Worm (Caenorhabditis elegans) whole organism, midembryonic: Measurements from ENCODE around the gene Y41C4A.6.

Experiments
- T22C8.4 ChIP-seq: fragments of 200-800 bp; sonication (Bioruptor generic); IDR thresholded peaks from 2 replicates; pipeline ENCODE4 v1.3.6; 2022; ENCODE audit warnings: missing genetic modification characterization, missing compliant biosample characterization
- flt-1 ChIP-seq: fragments of 200-800 bp; sonication (Bioruptor generic); IDR thresholded peaks from 2 replicates; pipeline ENCODE4 v1.3.6; 2022; ENCODE audit warnings: missing genetic modification characterization, missing compliant biosample characterization
- klf-2 ChIP-seq: fragments of 200-800 bp; sonication (Bioruptor generic); conservative IDR thresholded peaks from 2 replicates; pipeline ENCODE4 v1.3.6; 2022; ENCODE audit warnings: missing genetic modification reagents, missing genetic modification characterization, missing compliant biosample characterization
- med-1 ChIP-seq: sonication (generic microtip); optimal IDR thresholded peaks from 2 replicates; lab custom pipeline; 2017; ENCODE audit warnings: missing genetic modification characterization, mild to moderate bottlenecking, missing compliant biosample characterization, antibody characterized with exemption, missing genetic modification reagents; ENCODE audit not compliant: insufficient read depth
- ref-1 ChIP-seq: fragments of 200-800 bp; sonication (Bioruptor generic); conservative IDR thresholded peaks from 2 replicates; pipeline ENCODE4 v1.3.6; 2022; ENCODE audit warnings: missing genetic modification reagents, missing genetic modification characterization, missing compliant biosample characterization
- ztf-23 ChIP-seq: fragments of 200-800 bp; sonication (Bioruptor generic); IDR thresholded peaks from 2 replicates; pipeline ENCODE4 v1.3.6; 2022; ENCODE audit warnings: missing genetic modification reagents, missing genetic modification characterization, missing compliant biosample characterization

DNA sequence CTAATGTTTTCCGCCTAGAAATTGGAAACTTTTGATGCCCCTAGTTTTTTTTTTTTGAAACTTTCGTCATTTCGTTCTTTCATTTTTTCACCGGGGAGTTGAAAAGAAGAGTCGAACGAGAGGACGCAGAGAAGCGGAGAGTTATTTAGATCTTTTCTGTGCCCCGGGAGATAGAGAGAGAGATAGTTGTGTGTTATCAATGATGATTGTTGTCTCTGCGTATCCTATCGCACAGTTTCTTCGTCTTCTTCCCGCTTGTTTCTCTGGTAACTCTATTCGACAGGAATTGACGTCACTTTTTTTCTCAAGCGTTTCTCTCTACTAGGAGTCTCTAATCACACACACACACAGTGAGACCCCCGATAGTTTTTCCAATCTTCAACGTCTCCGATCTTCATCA lies 7.1 kb upstream of the Y41C4A.6 start:
- TF ChIP-seq ref-1 (GFP tag; lab: Robert Waterston, UW) (no peak), med-1 (GFP tag; lab: Kevin White, UChicago) (no peak), flt-1 (GFP tag; lab: Robert Waterston, UW) (no peak), ztf-23 (no peak), klf-2 (no peak), T22C8.4 (no peak)
